Fruit fly (Drosophila melanogaster): ENCODE data around the gene Wdr81.

The Wdr81 gene

DNA sequence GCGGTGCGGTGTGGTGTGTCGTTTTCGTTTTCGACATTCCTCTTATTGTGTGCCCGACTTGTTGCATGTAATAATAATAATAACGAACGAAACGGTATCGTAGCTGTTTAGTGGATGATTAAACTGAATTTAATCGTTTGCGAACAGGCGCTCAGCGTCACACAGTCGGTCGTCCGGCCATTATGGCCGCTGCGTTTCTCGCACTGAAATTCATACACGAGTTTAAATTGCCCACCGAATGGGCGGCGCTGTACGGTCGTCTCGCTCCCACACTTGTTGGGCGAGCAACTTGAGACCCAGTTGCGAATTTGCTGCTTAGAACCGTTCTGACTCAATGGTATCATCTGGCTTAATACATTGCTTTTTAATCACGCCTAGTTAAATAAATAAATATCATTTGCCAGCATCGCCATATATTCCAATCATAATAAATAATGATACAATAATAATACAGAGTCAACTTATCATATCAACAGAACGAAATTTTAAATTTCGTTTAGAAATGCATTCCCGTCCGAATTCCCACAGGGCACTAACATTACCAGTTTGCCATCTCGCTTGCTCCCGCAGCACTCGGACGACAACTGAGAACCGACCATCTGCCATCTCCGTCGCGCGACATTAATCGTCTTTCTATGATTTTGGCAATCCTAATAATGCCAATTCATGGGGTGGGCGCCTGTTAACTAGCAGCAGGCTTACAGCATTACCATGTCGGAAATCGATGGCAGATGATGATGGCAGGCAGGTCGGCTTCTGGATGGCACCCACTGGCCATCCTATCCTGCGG lies 9.7 kb downstream of the Wdr81 start (continued):
- TF ChIP-seq CG10147 (GFP tag; optimal IDR thresholded peaks at IDR 0.05), result peak; percentile 94
- no peak for TF ChIP-seq Dll (GFP tag; IDR thresholded peaks at IDR 0.05; ENCODE audit: partially characterized antibody)
- TF ChIP-seq CG17328 (GFP tag; IDR thresholded peaks at IDR 0.05), result no peak
- TF ChIP-seq CG5953 (GFP tag; IDR thresholded peaks at IDR 0.05), result no peak
- no peak for TF ChIP-seq CG4707 (GFP tag; optimal IDR thresholded peaks at IDR 0.05)
- no peak for TF ChIP-seq zen2 (GFP tag; IDR thresholded peaks at IDR 0.05; ENCODE audit: partially characterized antibody)
- peak; percentile 95 for TF ChIP-seq Oli (tag; optimal IDR thresholded peaks at IDR 0.05)
- TF ChIP-seq sna (GFP tag; IDR thresholded peaks at IDR 0.05; ENCODE audit: partially characterized antibody), result no peak
- TF ChIP-seq dati (GFP tag; IDR thresholded peaks at IDR 0.05), result no peak
- no peak for TF ChIP-seq esg (GFP tag; conservative IDR thresholded peaks at IDR 0.05)
- TF ChIP-seq Adf1 (GFP tag; IDR thresholded peaks at IDR 0.05), result no peak
- peak; percentile 43 for TF ChIP-seq hkb (optimal IDR thresholded peaks at IDR 0.05)
- no peak for TF ChIP-seq hkb (GFP tag; IDR thresholded peaks at IDR 0.05)
- TF ChIP-seq CG14441 (GFP tag; IDR thresholded peaks at IDR 0.05), result no peak
- TF ChIP-seq CG10543 (GFP tag; optimal IDR thresholded peaks at IDR 0.05), result peak; percentile 93
- peak; percentile 81 for TF ChIP-seq zfh2 (GFP tag; optimal IDR thresholded peaks at IDR 0.05)
- TF ChIP-seq trh (GFP tag; optimal IDR thresholded peaks at IDR 0.05), result peak; percentile 85
- TF ChIP-seq Stat92E (GFP tag; optimal IDR thresholded peaks at IDR 0.05), result no peak
- TF ChIP-seq CG13775 (GFP tag; optimal IDR thresholded peaks at IDR 0.05), result peak; percentile 87
- TF ChIP-seq CG3065 (GFP tag; optimal IDR thresholded peaks at IDR 0.05), result peak; percentile 66
- TF ChIP-seq CG42726 (GFP tag; IDR thresholded peaks at IDR 0.05; ENCODE audit: partially characterized antibody), result no peak
- peak; percentile 85 for TF ChIP-seq CG10267 (tag; optimal IDR thresholded peaks at IDR 0.05)
- peak; percentile 95 for TF ChIP-seq CG15269 (tag; optimal IDR thresholded peaks at IDR 0.05)
- TF ChIP-seq CG2120 (GFP tag; optimal IDR thresholded peaks at IDR 0.05), result peak; percentile 93
- peak; percentile 33 for TF ChIP-seq CHES-1-like (GFP tag; optimal IDR thresholded peaks at IDR 0.05)
- TF ChIP-seq NK7.1 (GFP tag; optimal IDR thresholded peaks at IDR 0.05), result peak; percentile 31
- TF ChIP-seq Hr51 (GFP tag; optimal IDR thresholded peaks at IDR 0.05), result peak; percentile 71 to 92
- TF ChIP-seq cas (GFP tag; IDR thresholded peaks at IDR 0.05), result no peak
- no peak for TF ChIP-seq H2.0 (GFP tag; IDR thresholded peaks at IDR 0.05)
- TF ChIP-seq Ada2b (GFP tag; IDR thresholded peaks at IDR 0.05), result no peak
- peak; percentile 95 for TF ChIP-seq Hmr (GFP tag; optimal IDR thresholded peaks at IDR 0.05)
- no peak for TF ChIP-seq hbn (GFP tag; IDR thresholded peaks at IDR 0.05; ENCODE audit: partially characterized antibody)
- no peak for TF ChIP-seq psq (GFP tag; optimal IDR thresholded peaks at IDR 0.05)
- no peak for TF ChIP-seq CG4404 (GFP tag; IDR thresholded peaks at IDR 0.05)
- no peak for TF ChIP-seq corto (GFP tag; optimal IDR thresholded peaks at IDR 0.05)
- peak; percentile 84 for TF ChIP-seq Gug (GFP tag; IDR thresholded peaks at IDR 0.05)
- TF ChIP-seq CG10565 (GFP tag; optimal IDR thresholded peaks at IDR 0.05), result no peak
- TF ChIP-seq twi (tag; optimal IDR thresholded peaks at IDR 0.05), result peak; percentile 84
- no peak for TF ChIP-seq Ravus (GFP tag; IDR thresholded peaks at IDR 0.05)
- peak; percentile 97 for TF ChIP-seq sens (GFP tag)
- TF ChIP-seq tll (GFP tag; optimal IDR thresholded peaks at IDR 0.05), result peak in 1 of 2 experiments; percentile 91
- TF ChIP-seq gfzf (GFP tag; optimal IDR thresholded peaks at IDR 0.05), result no peak
- peak; percentile 64 for TF ChIP-seq CG12744 (GFP tag; optimal IDR thresholded peaks at IDR 0.05)
- peak; percentile 51 for TF ChIP-seq CG2116 (GFP tag; optimal IDR thresholded peaks at IDR 0.05)
- TF ChIP-seq insv (GFP tag; optimal IDR thresholded peaks at IDR 0.05), result peak; percentile 0 to 57
- peak; percentile 94 for TF ChIP-seq Fer3 (tag; optimal IDR thresholded peaks at IDR 0.05)
- TF ChIP-seq Hr39 (optimal IDR thresholded peaks at IDR 0.05), result no peak
- TF ChIP-seq sd (tag; optimal IDR thresholded peaks at IDR 0.05), result peak; percentile 99
- no peak for TF ChIP-seq emc (GFP tag; optimal IDR thresholded peaks at IDR 0.05)
